Worm (Caenorhabditis elegans) whole organism, early embryonic: ENCODE measurements around the gene srd-58.

Experiments
- B0310.2 ChIP-seq: sonication (generic microtip); optimal IDR thresholded peaks from 2 replicates; lab custom pipeline; 2016; ENCODE audit warnings: mild to moderate bottlenecking, missing genetic modification characterization, missing compliant biosample characterization
- aly-1 ChIP-seq: sonication (generic microtip); optimal IDR thresholded peaks from 2 replicates; lab custom pipeline; 2016; ENCODE audit warnings: missing genetic modification characterization, missing compliant biosample characterization
- ama-1 ChIP-seq: fragments of 150-350 bp; optimal IDR thresholded peaks from 2 replicates; lab custom pipeline; 2014
- ets-7 ChIP-seq: sonication (generic microtip); optimal IDR thresholded peaks from 2 replicates; lab custom pipeline; 2016; ENCODE audit warnings: missing genotype, missing genetic modification characterization, missing compliant biosample characterization
- hnd-1 ChIP-seq: sonication (generic microtip); optimal IDR thresholded peaks from 2 replicates; lab custom pipeline; 2016; ENCODE audit warnings: missing genetic modification characterization, missing compliant biosample characterization
- scrt-1 ChIP-seq: fragments of 200-800 bp; sonication (Bioruptor generic); IDR thresholded peaks from 2 replicates; pipeline ENCODE4 v1.3.6; 2022; ENCODE audit warnings: missing genetic modification characterization, missing compliant biosample characterization
- tbx-37 ChIP-seq: fragments of 200-800 bp; sonication (Bioruptor generic); conservative IDR thresholded peaks from 2 replicates; pipeline ENCODE4 v1.3.6; 2022; ENCODE audit warnings: missing genetic modification reagents, missing genetic modification characterization, missing compliant biosample characterization

ce11 chrII:7207649-7208048 is 2.8 kb upstream of the srd-58 start:
- TF ChIP-seq B0310.2 (tag; lab: Kevin White, UChicago) (no peak), tbx-37 (GFP tag; lab: Robert Waterston, UW) (no peak), aly-1 (no peak), ama-1 (lab: Kevin White, UChicago) (no peak), ets-7 (tag; lab: Kevin White, UChicago) (no peak), scrt-1 (GFP tag; lab: Robert Waterston, UW) (no peak), hnd-1 (tag; lab: Kevin White, UChicago) (no peak)
